Fruit fly (Drosophila melanogaster) whole organism, prepupa: ENCODE results near the gene sens-2.

Experiments used
- CG10631 ChIP-seq: fragments of 200-800 bp; sonication (Bioruptor generic); optimal IDR thresholded peaks from 2 replicates; lab custom pipeline; 2016; ENCODE audit warnings: missing biosample characterization, missing genetic modification characterization
- CG1621 ChIP-seq: fragments of 200-800 bp; sonication (Bioruptor generic); optimal IDR thresholded peaks from 3 replicates; lab custom pipeline; 2018; ENCODE audit warnings: missing biosample characterization, mild to moderate bottlenecking, missing genetic modification characterization
- CG3032 ChIP-seq: fragments of 200-800 bp; optimal IDR thresholded peaks from 2 replicates; lab custom pipeline; 2019; ENCODE audit warnings: missing biosample characterization, mild to moderate bottlenecking, missing genetic modification characterization, moderate library complexity
- CG32006 ChIP-seq: fragments of 200-800 bp; sonication (Bioruptor generic); optimal IDR thresholded peaks from 3 replicates; lab custom pipeline; 2017; ENCODE audit warnings: missing biosample characterization, mild to moderate bottlenecking, missing genetic modification characterization
- CG3919 ChIP-seq: fragments of 200-800 bp; sonication (Bioruptor generic); optimal IDR thresholded peaks from 3 replicates; lab custom pipeline; 2016; ENCODE audit warnings: missing biosample characterization, missing genetic modification characterization
- CG4318 ChIP-seq: fragments of 200-800 bp; sonication (Bioruptor generic); optimal IDR thresholded peaks from 3 replicates; lab custom pipeline; 2017; ENCODE audit warnings: missing biosample characterization, mild to moderate bottlenecking, missing genetic modification characterization
- CG9139 ChIP-seq: fragments of 200-800 bp; sonication (Bioruptor generic); optimal IDR thresholded peaks from 3 replicates; lab custom pipeline; 2017; ENCODE audit warnings: missing biosample characterization, mild to moderate bottlenecking, missing genetic modification characterization
- Eip78C ChIP-seq: fragments of 200-800 bp; sonication (Bioruptor generic); peaks from one replicate; lab custom pipeline; 2016; ENCODE audit warnings: missing biosample characterization, missing genetic modification characterization
- Ets96B ChIP-seq: fragments of 200-800 bp; optimal IDR thresholded peaks from 2 replicates; lab custom pipeline; 2019; ENCODE audit warnings: missing biosample characterization, mild to moderate bottlenecking, missing genetic modification characterization, moderate library complexity
- Smox ChIP-seq: fragments of 200-800 bp; sonication (Bioruptor generic); optimal IDR thresholded peaks from 3 replicates; lab custom pipeline; 2016; ENCODE audit warnings: missing biosample characterization, missing genetic modification characterization
- Sox102F ChIP-seq: fragments of 200-800 bp; sonication (Bioruptor generic); optimal IDR thresholded peaks from 2 replicates; lab custom pipeline; 2016; ENCODE audit warnings: missing biosample characterization, mild to moderate bottlenecking, missing genetic modification characterization
- Sox14 ChIP-seq: fragments of 200-800 bp; sonication (Bioruptor generic); optimal IDR thresholded peaks from 3 replicates; lab custom pipeline; 2016; ENCODE audit warnings: missing biosample characterization, missing genetic modification characterization
- fd59A ChIP-seq: fragments of 200-800 bp; sonication (Bioruptor generic); optimal IDR thresholded peaks from 2 replicates; lab custom pipeline; 2017; ENCODE audit warnings: missing biosample characterization, mild to moderate bottlenecking, missing genetic modification characterization, missing genetic modification reagents
- spab ChIP-seq: fragments of 200-800 bp; sonication (Bioruptor generic); optimal IDR thresholded peaks from 2 replicates; lab custom pipeline; 2017; ENCODE audit warnings: missing biosample characterization, mild to moderate bottlenecking, missing genetic modification characterization, missing genetic modification reagents

DNA sequence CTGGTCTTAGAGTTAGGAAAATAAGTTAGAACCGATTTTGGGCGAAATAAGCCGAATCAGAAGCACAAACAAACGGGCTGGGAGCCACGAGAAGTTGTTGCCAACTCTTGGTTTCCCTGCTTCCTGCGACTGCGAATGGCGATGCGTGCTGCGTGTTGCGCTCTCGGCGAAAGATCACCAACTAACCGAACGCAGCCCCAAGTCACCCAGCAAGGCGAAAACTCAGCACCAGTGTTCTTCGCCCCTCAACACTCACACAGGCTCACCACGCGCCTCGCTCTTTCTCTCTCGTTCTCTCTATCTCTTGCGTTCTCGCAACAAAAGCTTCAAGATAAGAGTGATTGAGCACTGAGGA is 35.1 kb upstream of the sens-2 start, which contains the start of gene nrv1:
- TF ChIP-seq spab (GFP tag; lab: Kevin White, UChicago), result no peak
- TF ChIP-seq CG9139 (GFP tag; lab: Kevin White, UChicago), result no peak
- no peak for TF ChIP-seq Ets96B (tag; lab: Kevin White, UChicago)
- no peak for TF ChIP-seq CG1621 (tag; lab: Kevin White, UChicago)
- TF ChIP-seq Sox14 (GFP tag; lab: Kevin White, UChicago), result no peak
- TF ChIP-seq Smox, result no peak
- no peak for TF ChIP-seq fd59A (GFP tag; lab: Kevin White, UChicago)
- TF ChIP-seq CG4318 (GFP tag; lab: Kevin White, UChicago), result no peak
- no peak for TF ChIP-seq CG3919
- TF ChIP-seq CG10631, result no peak
- no peak for TF ChIP-seq CG3032
- no peak for TF ChIP-seq CG32006 (GFP tag; lab: Kevin White, UChicago)
- no peak for TF ChIP-seq Eip78C (GFP tag; lab: Kevin White, UChicago)
- no peak for TF ChIP-seq Sox102F (GFP tag; lab: Kevin White, UChicago)
